Worm (Caenorhabditis elegans): ENCODE data around the gene npp-10.

ce11 chrIII:5965839-5966463 is 53.4 kb downstream of the npp-10 start, which contains the start of gene dct-6:
- TF ChIP-seq hlh-12 (tag; optimal IDR thresholded peaks at IDR 0.05): no peak
- no peak for TF ChIP-seq tbp1 (GFP tag; optimal IDR thresholded peaks at IDR 0.05)
- no peak for TF ChIP-seq lin-35 (GFP tag; optimal IDR thresholded peaks at IDR 0.05)
- no peak for TF ChIP-seq ztf-25 (GFP tag; IDR thresholded peaks at IDR 0.05)
- no peak for TF ChIP-seq K12H6.12 (tag; optimal IDR thresholded peaks at IDR 0.05)
- TF ChIP-seq somi-1 (GFP tag; optimal IDR thresholded peaks at IDR 0.05): no peak
- TF ChIP-seq unc-62 (GFP tag; optimal IDR thresholded peaks at IDR 0.05): no peak
- TF ChIP-seq sptf-2 (GFP tag; optimal IDR thresholded peaks at IDR 0.05): no peak
- no peak for TF ChIP-seq B0019.2 (GFP tag; conservative IDR thresholded peaks at IDR 0.05)

Measured in whole organism, young adult.